Worm (Caenorhabditis elegans) whole organism, dauer: ENCODE measurements around the gene nlp-58.
"Not testable (repeated sequence)": the region's sequence is repeated elsewhere in the genome, so short reads cannot be mapped to it uniquely, and the experiment has no call there.

Experiments used
- unc-62 ChIP-seq: sonication (generic microtip); optimal IDR thresholded peaks from 2 replicates; lab custom pipeline; 2017; ENCODE audit warnings: missing biosample characterization, missing genetic modification reagents, missing genetic modification characterization

Gene nlp-58

ce11 chrV:9948840-9949239 is at the start of gene nlp-58:
Gene nlp-58, minus strand, starts transcription at chrV:9948940.
- no peak for TF ChIP-seq unc-62 (GFP tag; lab: Kevin White, UChicago)

- TF ChIP-seq unc-62 (GFP tag; lab: Kevin White, UChicago) = no peak
These were observed 47.1 kb upstream of the nlp-58 start, which contains the start of gene K08H10.6 for ce11 chrV:9995791-9996190. Gene K08H10.6, minus strand, starts transcription at chrV:9995891.

DNA sequence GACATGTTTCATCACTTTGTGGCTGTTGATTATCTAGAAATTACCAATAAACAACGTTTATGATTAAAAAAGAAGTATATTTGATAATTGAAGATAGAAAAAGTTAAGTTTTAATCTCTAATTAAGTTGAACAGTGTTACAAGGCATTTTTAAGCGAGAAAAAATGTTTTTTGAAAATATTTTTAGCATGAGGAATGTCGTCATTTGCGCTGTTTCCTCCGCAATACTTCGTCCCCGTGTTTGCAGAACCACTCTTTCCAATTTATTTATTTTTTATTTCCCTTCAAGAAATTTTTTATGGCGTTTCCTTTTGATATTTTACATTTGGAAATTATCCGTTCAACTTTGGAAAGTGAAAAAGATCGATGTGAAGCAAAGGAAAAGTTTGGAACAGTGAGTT is 42.9 kb upstream of the nlp-58 start, which contains the start of the genes rde-1 and trpp-6:
Gene rde-1 (minus strand): TSS at position 33 of the 400 bp plus-strand sequence.
Gene trpp-6 (plus strand): TSS at position 286 of the 400 bp plus-strand sequence.
- no peak for TF ChIP-seq unc-62 (GFP tag; lab: Kevin White, UChicago)

- TF ChIP-seq unc-62 (GFP tag; lab: Kevin White, UChicago) = no peak
These were observed 38.9 kb upstream of the nlp-58 start, which contains the start of gene C27H6.8 for ce11 chrV:9987688-9988087. Gene C27H6.8, minus strand, starts transcription at chrV:9987788.

ce11 chrV:9986177-9986576 is 37.4 kb upstream of the nlp-58 start, which contains the start of gene rmd-2:
Gene rmd-2, minus strand, starts transcription at chrV:9986277.
- no peak for TF ChIP-seq unc-62 (GFP tag; lab: Kevin White, UChicago)

DNA sequence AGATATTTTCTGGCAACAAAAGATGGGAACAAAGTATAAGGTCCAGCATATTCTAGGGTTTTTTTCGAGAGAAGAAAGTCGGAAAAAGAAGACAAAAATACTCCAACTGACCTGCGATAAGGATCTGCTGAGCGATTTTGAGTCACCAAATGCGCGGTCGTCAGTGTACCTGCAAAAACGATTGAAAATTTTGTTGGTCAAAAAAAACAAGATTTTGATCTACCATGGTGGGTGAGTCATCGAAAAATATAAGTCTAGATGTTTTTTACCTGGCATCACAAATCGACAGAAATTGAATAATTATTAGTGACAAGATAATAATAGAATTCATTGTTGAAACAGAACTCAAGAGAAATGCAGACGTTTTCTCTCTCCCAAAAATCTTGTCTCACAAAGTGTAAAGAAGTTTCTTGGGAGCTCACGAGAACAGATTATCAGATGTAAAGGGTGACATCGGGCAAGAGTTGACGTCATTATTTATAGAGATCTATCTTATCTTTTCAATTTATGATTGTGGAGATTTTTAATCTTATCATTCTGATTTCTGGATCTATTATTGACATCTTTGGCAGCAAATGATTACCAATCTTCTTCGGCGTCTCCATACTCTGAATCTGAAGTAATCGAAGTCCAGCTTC is 36.6 kb upstream of the nlp-58 start:
- TF ChIP-seq unc-62 (GFP tag; lab: Kevin White, UChicago) = no peak

DNA sequence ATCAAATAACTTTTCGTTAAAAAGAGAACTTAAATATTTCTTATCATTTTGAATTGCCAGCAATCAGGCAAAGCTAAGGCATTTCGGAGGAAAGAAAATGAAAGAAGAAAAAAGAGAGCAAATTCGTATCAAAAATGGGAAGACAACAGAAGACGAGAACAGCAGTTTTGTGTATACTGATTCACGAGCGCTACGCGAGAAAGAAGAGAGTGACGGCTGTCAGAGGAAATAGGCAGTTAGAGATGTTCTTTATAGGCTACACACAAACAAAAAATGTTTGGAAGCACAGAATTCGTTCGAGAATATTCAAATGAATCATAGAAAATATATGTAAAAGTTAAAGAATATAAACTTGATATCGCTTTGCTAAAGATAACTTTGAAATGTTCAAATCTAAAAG is 36.1 kb upstream of the nlp-58 start:
- no peak for TF ChIP-seq unc-62 (GFP tag; lab: Kevin White, UChicago)

DNA sequence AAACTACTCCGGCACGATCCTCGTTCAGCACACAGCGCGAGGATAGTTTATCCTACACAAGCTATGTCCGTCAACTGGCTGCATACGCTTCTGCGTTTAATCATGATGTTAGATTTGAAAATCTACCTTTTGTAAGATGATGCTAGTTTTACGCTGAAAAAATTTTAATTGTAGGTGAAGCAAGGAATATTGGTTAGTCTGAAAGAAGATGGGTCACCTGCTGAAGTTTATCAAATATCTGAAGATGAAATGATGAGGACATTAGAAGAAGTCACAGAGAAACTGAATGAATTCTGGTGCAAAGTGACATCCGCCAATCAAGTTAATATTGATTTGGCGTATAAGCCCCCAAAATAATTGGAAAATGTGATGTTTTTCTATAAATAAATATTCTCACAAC is 34.8 kb upstream of the nlp-58 start:
- no peak for TF ChIP-seq unc-62 (GFP tag; lab: Kevin White, UChicago)

- TF ChIP-seq unc-62 (GFP tag; lab: Kevin White, UChicago) = no peak
These were observed 33.8 kb upstream of the nlp-58 start, which contains the start of gene C27H6.9 for ce11 chrV:9982568-9982967. Gene C27H6.9, plus strand, starts transcription at chrV:9982868.

- not testable (repeated sequence) for TF ChIP-seq unc-62 (GFP tag; lab: Kevin White, UChicago)
These were observed 32.2 kb upstream of the nlp-58 start, which contains the start of the genes ruvb-1 and tofu-1 for ce11 chrV:9980731-9981483. Gene ruvb-1, minus strand, starts transcription at chrV:9980802. Gene tofu-1, plus strand, starts transcription at chrV:9981147.

ce11 chrV:9978425-9978824 is 29.7 kb upstream of the nlp-58 start:
- no peak for TF ChIP-seq unc-62 (GFP tag; lab: Kevin White, UChicago)

DNA sequence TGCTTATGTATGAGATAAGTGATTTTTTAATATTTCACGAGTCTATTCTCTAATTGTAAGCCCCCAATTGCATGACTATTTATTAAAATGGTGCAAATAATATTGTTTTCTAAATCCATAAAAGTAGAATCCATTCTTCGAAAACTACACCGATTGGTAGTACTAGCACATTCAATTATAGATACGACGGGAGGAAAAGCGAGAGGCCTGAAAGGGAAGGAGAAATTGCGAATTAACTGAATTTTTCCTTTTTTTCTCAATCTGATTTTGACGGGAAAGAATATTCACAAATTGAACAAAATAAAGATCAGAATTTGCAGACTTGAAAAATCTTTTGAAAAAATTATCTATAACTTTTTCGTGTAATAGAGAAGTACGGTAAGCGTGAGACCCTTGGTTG is 28.5 kb upstream of the nlp-58 start:
- no peak for TF ChIP-seq unc-62 (GFP tag; lab: Kevin White, UChicago)

DNA sequence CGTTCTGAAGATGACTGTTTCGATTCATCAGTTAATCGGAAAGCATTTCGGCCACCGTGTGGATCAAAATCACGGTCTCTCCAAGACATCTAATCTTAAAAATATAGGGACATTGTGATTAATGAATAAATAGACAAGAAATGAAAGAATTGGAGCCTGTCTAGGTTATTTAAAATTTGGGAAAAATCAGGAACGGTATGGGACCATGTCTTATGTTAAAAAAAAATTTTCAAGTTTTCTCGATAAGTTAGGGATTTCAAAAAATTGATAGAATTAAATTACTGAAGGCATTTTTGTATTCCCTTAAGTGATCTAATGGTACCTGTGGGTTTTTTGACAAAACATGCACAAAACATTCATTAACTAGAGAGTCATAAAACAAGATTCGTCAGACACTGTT is 27.4 kb upstream of the nlp-58 start, which contains the start of gene unc-41:
Gene unc-41 (minus strand): TSS at position 101 of the 400 bp plus-strand sequence.
- no peak for TF ChIP-seq unc-62 (GFP tag; lab: Kevin White, UChicago)

DNA sequence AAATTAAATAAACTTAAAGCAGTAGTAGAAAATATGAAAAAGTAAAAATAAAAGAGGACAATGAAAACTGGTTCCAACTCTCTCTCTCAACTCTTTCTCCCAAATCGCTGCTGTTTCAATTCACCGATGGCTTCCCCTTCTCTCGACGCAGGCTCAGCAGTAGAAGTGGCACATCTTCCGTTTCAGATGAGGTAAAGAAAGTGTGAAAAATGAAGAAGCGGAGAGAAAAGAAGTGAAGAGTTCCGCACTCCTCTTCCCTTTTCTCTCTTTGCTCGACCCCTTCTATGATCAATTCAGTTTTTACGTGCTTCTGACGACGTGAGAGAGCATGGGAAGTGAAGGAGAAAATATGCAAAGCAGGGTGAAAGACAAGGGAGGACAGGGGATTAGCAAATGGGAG is 25.5 kb upstream of the nlp-58 start:
- no peak for TF ChIP-seq unc-62 (GFP tag; lab: Kevin White, UChicago)

DNA sequence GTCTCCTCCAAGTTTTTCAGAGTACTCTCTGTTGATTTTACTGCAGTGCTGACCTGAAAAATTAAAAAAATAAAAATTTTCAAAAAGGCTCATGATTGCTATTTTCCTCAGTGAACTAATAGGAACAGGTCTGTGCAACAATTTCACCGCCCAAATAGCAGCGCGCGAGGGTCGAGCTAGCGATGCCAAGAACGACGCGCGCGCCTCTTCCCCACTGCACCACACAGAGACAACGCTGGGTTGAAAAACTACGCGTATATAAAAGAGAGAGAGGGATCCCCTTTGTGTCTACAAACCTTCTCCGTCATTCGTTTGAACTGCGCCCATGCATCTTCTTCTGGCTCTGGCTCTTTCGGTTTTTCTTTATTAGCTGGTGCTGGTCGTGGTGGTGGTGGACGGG is 21.4 kb upstream of the nlp-58 start:
- no peak for TF ChIP-seq unc-62 (GFP tag; lab: Kevin White, UChicago)

ce11 chrV:9965891-9966290 is 17.2 kb upstream of the nlp-58 start:
- no peak for TF ChIP-seq unc-62 (GFP tag; lab: Kevin White, UChicago)
